Fruit fly (Drosophila melanogaster): ENCODE measurements around the gene cal1.

The cal1 gene

DNA sequence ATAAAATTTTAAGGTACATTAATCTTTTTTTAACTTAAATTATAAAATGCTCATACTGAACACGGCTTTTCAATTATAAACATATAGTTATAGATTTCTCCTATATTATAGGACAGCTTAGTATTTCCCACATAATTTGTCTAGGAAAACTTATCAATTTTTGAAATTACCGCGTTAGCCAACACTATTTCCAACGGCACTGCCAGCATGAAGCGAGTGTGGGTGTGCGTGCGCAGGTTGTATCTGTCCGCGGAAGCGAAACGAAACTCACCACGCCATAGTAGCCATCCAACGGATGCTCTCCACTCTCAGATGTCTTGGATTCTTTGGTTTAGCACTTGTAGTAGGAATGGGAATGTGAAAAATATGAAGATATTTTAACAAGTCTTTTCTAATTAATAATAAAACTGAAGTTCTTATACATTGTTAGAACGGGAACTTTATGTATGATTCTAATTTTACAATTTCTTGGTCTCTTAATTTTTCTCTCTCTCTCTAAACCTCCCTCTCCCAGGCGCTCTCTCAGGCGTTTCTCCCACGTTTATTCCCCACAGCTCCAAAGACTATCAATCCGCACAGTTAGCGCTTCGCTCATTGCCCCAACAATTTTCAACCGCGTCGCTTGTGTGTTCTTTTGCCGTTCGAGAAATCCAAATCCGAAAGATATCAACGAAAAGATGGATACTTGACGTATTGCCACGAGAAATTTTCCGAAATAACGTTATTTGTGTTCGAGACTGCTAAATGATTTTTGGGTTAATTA lies 34.5 kb upstream of the cal1 start, which contains the start of gene Dad (continued):
- TF ChIP-seq ss (GFP tag; optimal IDR thresholded peaks at IDR 0.05), result peak; percentile 8 to 39
- peak; percentile 29 for TF ChIP-seq OdsH (GFP tag; optimal IDR thresholded peaks at IDR 0.05)
- no peak for TF ChIP-seq CG8319 (GFP tag; optimal IDR thresholded peaks at IDR 0.05)
- peak; percentile 34 for TF ChIP-seq achi (GFP tag; optimal IDR thresholded peaks at IDR 0.05)
- peak; percentile 62 for TF ChIP-seq Smox (GFP tag; optimal IDR thresholded peaks at IDR 0.05)
- TF ChIP-seq Eip93F (GFP tag; optimal IDR thresholded peaks at IDR 0.05), result peak; percentile 34
- peak; percentile 16 for TF ChIP-seq Eip75B (GFP tag; optimal IDR thresholded peaks at IDR 0.05)
- peak; percentile 65 for TF ChIP-seq esn (GFP tag; optimal IDR thresholded peaks at IDR 0.05)
- peak; percentile 31 for TF ChIP-seq CG34406 (GFP tag; optimal IDR thresholded peaks at IDR 0.05)
- TF ChIP-seq CG10669 (GFP tag; optimal IDR thresholded peaks at IDR 0.05), result no peak
- peak; percentile 26 for TF ChIP-seq Sox14 (GFP tag; optimal IDR thresholded peaks at IDR 0.05)
- TF ChIP-seq CG1621 (tag; optimal IDR thresholded peaks at IDR 0.05), result no peak
- TF ChIP-seq fkh (GFP tag; optimal IDR thresholded peaks at IDR 0.05), result no peak
- TF ChIP-seq Hr39 (GFP tag; optimal IDR thresholded peaks at IDR 0.05), result peak; percentile 28
- no peak for TF ChIP-seq CG6808 (GFP tag; optimal IDR thresholded peaks at IDR 0.05)
- TF ChIP-seq CG8119 (GFP tag; IDR thresholded peaks at IDR 0.05), result no peak

DNA sequence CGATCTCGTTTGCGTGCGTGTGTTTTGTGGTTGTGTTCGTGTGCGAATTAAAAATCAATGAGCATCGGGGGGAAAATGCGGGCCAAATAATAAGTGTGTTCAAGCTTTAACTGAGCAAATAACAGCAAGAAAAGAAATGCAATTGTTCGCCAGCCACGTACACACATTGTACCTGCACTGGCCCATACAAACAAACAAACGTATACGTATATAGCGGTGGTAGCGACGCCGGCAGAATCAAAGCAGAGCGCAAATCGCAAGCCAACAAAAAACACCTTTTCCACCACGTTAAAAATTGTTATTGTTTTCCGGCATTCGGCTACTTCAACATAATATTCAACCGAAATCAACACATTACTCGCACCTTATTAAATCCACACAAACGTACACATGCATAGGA lies 33.6 kb upstream of the cal1 start:
- no peak for TF ChIP-seq pdm3 (GFP tag; optimal IDR thresholded peaks at IDR 0.05)
- no peak for TF ChIP-seq Sox102F (GFP tag; optimal IDR thresholded peaks at IDR 0.05)
- TF ChIP-seq svp (GFP tag), result peak; percentile 51
- TF ChIP-seq CG11902 (GFP tag; optimal IDR thresholded peaks at IDR 0.05), result no peak
- TF ChIP-seq ss (GFP tag; optimal IDR thresholded peaks at IDR 0.05), result no peak

DNA sequence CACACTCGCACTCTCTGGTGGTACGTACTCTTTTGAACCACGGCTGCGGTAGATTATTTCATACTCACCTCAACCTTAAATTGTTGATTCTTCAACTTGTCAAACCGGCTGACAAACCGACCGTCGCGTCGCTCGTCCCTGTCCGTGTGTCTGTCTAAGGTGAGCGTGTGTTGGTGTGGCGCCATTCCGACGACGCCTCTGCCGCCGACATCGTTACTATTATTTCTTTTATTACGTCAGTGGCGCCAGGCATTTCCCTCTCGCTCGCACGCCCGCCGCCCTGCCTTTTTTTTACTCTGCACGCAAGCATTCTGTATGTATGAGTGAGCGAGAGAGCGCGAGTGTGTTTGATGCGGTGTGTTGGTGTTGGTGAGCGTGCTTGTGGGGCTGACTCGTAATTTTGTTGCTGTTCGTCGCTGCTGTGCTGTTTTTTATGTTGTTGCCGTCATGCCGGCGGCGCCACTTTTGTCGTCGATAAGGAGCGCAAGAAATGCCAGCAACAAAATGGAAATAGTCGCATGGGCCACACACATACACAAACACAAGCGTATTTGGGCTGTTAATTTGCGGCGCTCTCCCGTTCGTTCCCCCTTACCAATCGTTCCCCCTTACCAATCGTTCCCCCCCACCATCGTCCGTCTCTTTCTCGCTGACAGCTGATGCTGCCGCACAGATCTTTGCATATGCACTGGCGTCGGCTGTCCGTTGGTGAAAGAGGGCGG lies 31.7 kb upstream of the cal1 start:
- TF ChIP-seq CG31627 (GFP tag; optimal IDR thresholded peaks at IDR 0.05), result no peak
- TF ChIP-seq CG10631 (GFP tag; optimal IDR thresholded peaks at IDR 0.05), result no peak
- no peak for TF ChIP-seq CG11902 (GFP tag; optimal IDR thresholded peaks at IDR 0.05)
- TF ChIP-seq CG8119 (GFP tag; IDR thresholded peaks at IDR 0.05), result peak; percentile 61
- TF ChIP-seq CG6854 (GFP tag; optimal IDR thresholded peaks at IDR 0.05), result peak; percentile 81
- no peak for TF ChIP-seq CG11762 (GFP tag; optimal IDR thresholded peaks at IDR 0.05; ENCODE audit: insufficient read depth)
- TF ChIP-seq CG6792 (GFP tag; optimal IDR thresholded peaks at IDR 0.05), result no peak
- TF ChIP-seq CG8632 (GFP tag; optimal IDR thresholded peaks at IDR 0.05), result no peak
- no peak for TF ChIP-seq CG4318 (GFP tag; optimal IDR thresholded peaks at IDR 0.05)
- peak; percentile 71 for TF ChIP-seq CG6163 (GFP tag; IDR thresholded peaks at IDR 0.05)
- no peak for TF ChIP-seq salr (GFP tag; optimal IDR thresholded peaks at IDR 0.05)
- TF ChIP-seq CG10669 (GFP tag; optimal IDR thresholded peaks at IDR 0.05), result no peak
- peak; percentile 72 for TF ChIP-seq CG1621 (tag; optimal IDR thresholded peaks at IDR 0.05)
- peak; percentile 53 for TF ChIP-seq Ets96B (tag; optimal IDR thresholded peaks at IDR 0.05)
- TF ChIP-seq OdsH (GFP tag; optimal IDR thresholded peaks at IDR 0.05), result peak; percentile 1
- no peak for TF ChIP-seq CG3919 (GFP tag; optimal IDR thresholded peaks at IDR 0.05)
- TF ChIP-seq CG3032 (tag; optimal IDR thresholded peaks at IDR 0.05), result peak; percentile 9
- TF ChIP-seq Smox (GFP tag; optimal IDR thresholded peaks at IDR 0.05), result no peak
- no peak for TF ChIP-seq Sox15 (GFP tag; optimal IDR thresholded peaks at IDR 0.05)
- peak; percentile 81 for TF ChIP-seq svp (GFP tag)
- TF ChIP-seq Gug (GFP tag; IDR thresholded peaks at IDR 0.05), result peak; percentile 39; the same call in 1 of the 2 replicates
- no peak for TF ChIP-seq fd85E (GFP tag; optimal IDR thresholded peaks at IDR 0.05)
- peak; percentile 8 for TF ChIP-seq pdm3 (GFP tag; optimal IDR thresholded peaks at IDR 0.05)
- peak; percentile 9 for TF ChIP-seq CG7368 (GFP tag; optimal IDR thresholded peaks at IDR 0.05)
- peak; percentile 71 for TF ChIP-seq eg (GFP tag; IDR thresholded peaks at IDR 0.05)
- peak; percentile 40 for TF ChIP-seq Sox102F (GFP tag; optimal IDR thresholded peaks at IDR 0.05)
- peak; percentile 19 for TF ChIP-seq topi (GFP tag; optimal IDR thresholded peaks at IDR 0.05)
- TF ChIP-seq Hr4 (GFP tag; optimal IDR thresholded peaks at IDR 0.05), result no peak
- no peak for TF ChIP-seq Hr38 (GFP tag; optimal IDR thresholded peaks at IDR 0.05)
- TF ChIP-seq esn (GFP tag; optimal IDR thresholded peaks at IDR 0.05), result peak; percentile 28
- TF ChIP-seq CG15336 (GFP tag; IDR thresholded peaks at IDR 0.05), result peak; percentile 52; the same call in 1 of the 2 replicates
- peak; percentile 9 for TF ChIP-seq Blimp-1 (GFP tag; optimal IDR thresholded peaks at IDR 0.05)
- TF ChIP-seq Hr39 (GFP tag; optimal IDR thresholded peaks at IDR 0.05), result no peak
- no peak for TF ChIP-seq CG8319 (GFP tag; optimal IDR thresholded peaks at IDR 0.05)
- peak; percentile 21 for TF ChIP-seq spab (GFP tag; optimal IDR thresholded peaks at IDR 0.05)
- peak; percentile 70 for TF ChIP-seq Lpt (GFP tag; optimal IDR thresholded peaks at IDR 0.05)

Measured in whole organism, prepupa.